Fruit fly (Drosophila melanogaster) whole organism, embryonic: ENCODE data around the gene PolD2.

Experiments used
- Ada2b ChIP-seq: fragments of 200-800 bp; sonication (Bioruptor generic); IDR thresholded peaks from 2 replicates; pipeline ENCODE4 v1.3.6; 2022; ENCODE audit warnings: missing biosample characterization, missing genetic modification characterization
- Bdp1 ChIP-seq: fragments of 200-800 bp; sonication (Bioruptor generic); optimal IDR thresholded peaks from 3 replicates; lab custom pipeline; 2016; ENCODE audit warnings: missing biosample characterization, missing genetic modification characterization
- CG14441 ChIP-seq: fragments of 200-800 bp; sonication (Bioruptor generic); IDR thresholded peaks from 2 replicates; pipeline ENCODE4 v1.3.6; 2022; ENCODE audit warnings: missing biosample characterization, missing genetic modification characterization
- CG15011 ChIP-seq: fragments of 200-800 bp; sonication (Bioruptor generic); optimal IDR thresholded peaks from 3 replicates; lab custom pipeline; 2018; ENCODE audit warnings: missing biosample characterization, mild to moderate bottlenecking, missing genetic modification characterization
- CG1602 ChIP-seq: fragments of 200-800 bp; sonication (Bioruptor generic); optimal IDR thresholded peaks from 3 replicates; lab custom pipeline; 2016; ENCODE audit warnings: missing biosample characterization, missing genetic modification characterization
- CG16813 ChIP-seq: fragments of 200-800 bp; sonication (Bioruptor generic); IDR thresholded peaks from 3 replicates; pipeline ENCODE4 v1.3.6; 2022; ENCODE audit warnings: missing biosample characterization, missing genetic modification characterization; ENCODE audit not compliant: partially characterized antibody
- CG17912 ChIP-seq: fragments of 200-800 bp; sonication (Bioruptor generic); optimal IDR thresholded peaks from 2 replicates; lab custom pipeline; 2018; ENCODE audit warnings: missing biosample characterization, mild to moderate bottlenecking, missing genetic modification characterization
- CG2202 ChIP-seq: fragments of 200-800 bp; sonication (Bioruptor generic); optimal IDR thresholded peaks from 2 replicates; lab custom pipeline; 2018; ENCODE audit warnings: missing biosample characterization, mild to moderate bottlenecking, missing genetic modification characterization
- CG2678 ChIP-seq: fragments of 200-800 bp; sonication (Bioruptor generic); optimal IDR thresholded peaks from 3 replicates; lab custom pipeline; 2019; ENCODE audit warnings: missing biosample characterization, mild to moderate bottlenecking, missing genetic modification characterization, moderate library complexity
- CG30403 ChIP-seq: fragments of 200-800 bp; sonication (Bioruptor generic); optimal IDR thresholded peaks from 3 replicates; lab custom pipeline; 2016; ENCODE audit warnings: missing biosample characterization, missing genetic modification characterization
- CG3838 ChIP-seq: fragments of 200-800 bp; sonication (Bioruptor generic); optimal IDR thresholded peaks from 3 replicates; lab custom pipeline; 2016; ENCODE audit warnings: missing biosample characterization, missing genetic modification characterization
- CG3995 ChIP-seq: fragments of 200-800 bp; sonication (Bioruptor generic); optimal IDR thresholded peaks from 3 replicates; lab custom pipeline; 2016; ENCODE audit warnings: missing biosample characterization, missing genetic modification characterization
- CG7271 ChIP-seq: fragments of 200-800 bp; sonication (Bioruptor generic); optimal IDR thresholded peaks from 2 replicates; lab custom pipeline; 2018; ENCODE audit warnings: missing biosample characterization, mild to moderate bottlenecking, missing genetic modification characterization, moderate library complexity
- CG7357 ChIP-seq: fragments of 200-800 bp; sonication (Bioruptor generic); IDR thresholded peaks from 3 replicates; pipeline ENCODE4 v1.3.6; 2022; ENCODE audit warnings: missing biosample characterization, missing genetic modification characterization
- CG7839 ChIP-seq: fragments of 200-800 bp; sonication (Bioruptor generic); optimal IDR thresholded peaks from 3 replicates; lab custom pipeline; 2018; ENCODE audit warnings: missing biosample characterization, mild to moderate bottlenecking, missing genetic modification characterization, moderate library complexity
- CG8388 ChIP-seq: fragments of 200-800 bp; sonication (Bioruptor generic); optimal IDR thresholded peaks from 2 replicates; lab custom pipeline; 2019; ENCODE audit warnings: missing biosample characterization, mild to moderate bottlenecking, missing genetic modification characterization, moderate library complexity
- CG8478 ChIP-seq: fragments of >200 bp; optimal IDR thresholded peaks from 2 replicates; lab custom pipeline; 2018
- CG9215 ChIP-seq: fragments of 200-800 bp; sonication (Bioruptor generic); IDR thresholded peaks from 2 replicates; pipeline ENCODE4 v1.3.6; 2022; ENCODE audit warnings: missing biosample characterization, missing genetic modification characterization
- CG9437 ChIP-seq: fragments of 200-800 bp; sonication (Bioruptor generic); optimal IDR thresholded peaks from 2 replicates; lab custom pipeline; 2018; ENCODE audit warnings: missing biosample characterization, mild to moderate bottlenecking, missing genetic modification characterization
- Camta ChIP-seq: fragments of 200-800 bp; sonication (Bioruptor generic); optimal IDR thresholded peaks from 2 replicates; lab custom pipeline; 2016; ENCODE audit warnings: missing biosample characterization, missing genetic modification characterization
- CoRest ChIP-seq: fragments of 200-800 bp; sonication (Bioruptor generic); optimal IDR thresholded peaks from 3 replicates; lab custom pipeline; 2018; ENCODE audit warnings: missing biosample characterization, mild to moderate bottlenecking, missing genetic modification characterization, moderate library complexity
- CrebB ChIP-seq: fragments of 200-800 bp; sonication (Bioruptor generic); optimal IDR thresholded peaks from 3 replicates; lab custom pipeline; 2018; ENCODE audit warnings: missing biosample characterization, mild to moderate bottlenecking, missing genetic modification characterization
- Ets97D ChIP-seq: fragments of 200-800 bp; sonication (Bioruptor generic); optimal IDR thresholded peaks from 3 replicates; lab custom pipeline; 2016; ENCODE audit warnings: missing biosample characterization, missing genetic modification characterization
- Hr51 ChIP-seq, 2 experiments: fragments of 200-800 bp; sonication (Bioruptor generic); optimal IDR thresholded peaks; 2 replicates in 1 of 2; 3 replicates in 1 of 2; lab custom pipeline; 2016 to 2018; ENCODE audit warnings: missing biosample characterization in 2 of 2, missing genetic modification characterization in 2 of 2, mild to moderate bottlenecking in 1 of 2, moderate library complexity in 1 of 2
- MESR4 ChIP-seq: fragments of 200-800 bp; sonication (Bioruptor generic); optimal IDR thresholded peaks from 2 replicates; lab custom pipeline; 2018; ENCODE audit warnings: missing biosample characterization, mild to moderate bottlenecking, missing genetic modification characterization, moderate library complexity
- Mrtf ChIP-seq: fragments of 200-800 bp; sonication (Bioruptor generic); IDR thresholded peaks from 3 replicates; pipeline ENCODE4 v1.3.6; 2022; ENCODE audit warnings: missing biosample characterization, missing genetic modification characterization
- Oli ChIP-seq: fragments of 200-800 bp; sonication (Bioruptor generic); optimal IDR thresholded peaks from 2 replicates; lab custom pipeline; 2018; ENCODE audit warnings: missing biosample characterization, mild to moderate bottlenecking, missing genetic modification characterization, moderate library complexity
- Rfx ChIP-seq: fragments of 200-800 bp; sonication (Bioruptor generic); IDR thresholded peaks from 2 replicates; pipeline ENCODE4 v1.3.6; 2022; ENCODE audit warnings: missing biosample characterization, missing genetic modification characterization
- Ssrp ChIP-seq: fragments of 200-800 bp; sonication (Bioruptor generic); optimal IDR thresholded peaks from 2 replicates; lab custom pipeline; 2018; ENCODE audit warnings: missing biosample characterization, mild to moderate bottlenecking, missing genetic modification characterization, moderate library complexity
- dimm ChIP-seq: fragments of 200-800 bp; sonication (Bioruptor generic); IDR thresholded peaks from 2 replicates; pipeline ENCODE4 v1.3.6; 2022; ENCODE audit warnings: missing biosample characterization, missing genetic modification characterization
- dmrt99B ChIP-seq: fragments of 200-800 bp; sonication (Bioruptor generic); optimal IDR thresholded peaks from 2 replicates; lab custom pipeline; 2018; ENCODE audit warnings: missing biosample characterization, mild to moderate bottlenecking, missing genetic modification characterization, moderate library complexity
- gcm ChIP-seq: fragments of 200-800 bp; sonication (Bioruptor generic); optimal IDR thresholded peaks from 2 replicates; lab custom pipeline; 2019; ENCODE audit warnings: missing biosample characterization, mild to moderate bottlenecking, missing genetic modification characterization, moderate library complexity
- hb ChIP-seq: fragments of 200-800 bp; sonication (Bioruptor generic); IDR thresholded peaks from 3 replicates; pipeline ENCODE4 v1.3.6; 2022; ENCODE audit warnings: missing biosample characterization, missing genetic modification characterization; ENCODE audit not compliant: partially characterized antibody
- hkb ChIP-seq, 2 experiments: fragments of 200-800 bp in 1 of 2; fragments of >200 bp in 1 of 2; sonication (Bioruptor generic) in 1 of 2; IDR thresholded peaks in 1 of 2; optimal IDR thresholded peaks in 1 of 2; 2 replicates each; pipeline versions ENCODE4 v1.3.6 to Lab custom; 2017 to 2022; ENCODE audit warnings: missing biosample characterization in 1 of 2, missing genetic modification characterization in 1 of 2
- pnt ChIP-seq: fragments of 200-800 bp; sonication (Bioruptor generic); optimal IDR thresholded peaks from 3 replicates; lab custom pipeline; 2016; ENCODE audit warnings: missing biosample characterization, missing genetic modification characterization
- pzg ChIP-seq: fragments of 200-800 bp; sonication (Bioruptor generic); optimal IDR thresholded peaks from 3 replicates; lab custom pipeline; 2018; ENCODE audit warnings: missing biosample characterization, mild to moderate bottlenecking, missing genetic modification characterization, moderate library complexity
- row ChIP-seq: fragments of 200-800 bp; sonication (Bioruptor generic); IDR thresholded peaks from 3 replicates; pipeline ENCODE4 v1.3.6; 2022; ENCODE audit warnings: missing biosample characterization, missing genetic modification characterization
- sisA ChIP-seq: fragments of 200-800 bp; sonication (Bioruptor generic); IDR thresholded peaks from 2 replicates; pipeline ENCODE4 v1.3.6; 2022; ENCODE audit warnings: missing biosample characterization, missing genetic modification characterization
- sna ChIP-seq: fragments of 200-800 bp; sonication (Bioruptor generic); IDR thresholded peaks from 2 replicates; pipeline ENCODE4 v1.3.6; 2022; ENCODE audit warnings: missing biosample characterization, missing genetic modification characterization; ENCODE audit not compliant: partially characterized antibody

PolD2 gene

dm6 chr3L:1741107-1741506, 34.3 kb upstream of the PolD2 start (continued):
- 0 out of 3 replicates have a peak, but pooled peaks have one; percentile 7 for TF ChIP-seq CG7357 (GFP tag; lab: Robert Waterston, UW)
- TF ChIP-seq CG1602 (GFP tag; lab: Kevin White, UChicago), result peak; percentile 7
- TF ChIP-seq pnt (GFP tag; lab: Kevin White, UChicago), result no peak
- TF ChIP-seq CoRest, result peak; percentile 35
- TF ChIP-seq pzg (GFP tag; lab: Kevin White, UChicago), result no peak
- no peak; the same call in 1 of the 3 replicates for TF ChIP-seq row (GFP tag; lab: Robert Waterston, UW)
- TF ChIP-seq CrebB (tag; lab: Kevin White, UChicago), result no peak
- no peak for TF ChIP-seq Ets97D (GFP tag; lab: Kevin White, UChicago)
- peak; percentile 45 for TF ChIP-seq Oli (tag; lab: Kevin White, UChicago)
- no peak for TF ChIP-seq CG17912
- TF ChIP-seq Ada2b (GFP tag; lab: Robert Waterston, UW), result 0 out of 2 replicates have a peak, but pooled peaks have one; percentile 6
- TF ChIP-seq CG8478 (lab: Kevin White, UChicago), result no peak
- no peak for TF ChIP-seq Camta
- no peak for TF ChIP-seq Bdp1 (GFP tag; lab: Kevin White, UChicago)
- TF ChIP-seq dimm (GFP tag; lab: Robert Waterston, UW), result no peak
- no peak for TF ChIP-seq gcm
- peak; percentile 13 for TF ChIP-seq CG2678 (tag; lab: Kevin White, UChicago)
- no peak for TF ChIP-seq CG16813 (GFP tag; lab: Robert Waterston, UW)
- TF ChIP-seq Rfx (GFP tag; lab: Robert Waterston, UW), result 0 out of 2 replicates have a peak, but pooled peaks have one; percentile 14
- no peak for TF ChIP-seq CG7271 (tag; lab: Kevin White, UChicago)
- TF ChIP-seq Mrtf (GFP tag; lab: Robert Waterston, UW), result 0 out of 3 replicates have a peak, but pooled peaks have one; percentile 15
- no peak for TF ChIP-seq CG8388 (GFP tag; lab: Kevin White, UChicago)
- TF ChIP-seq CG9437 (GFP tag; lab: Kevin White, UChicago), result peak; percentile 15
- TF ChIP-seq CG2202, result no peak
- TF ChIP-seq hkb (optimal IDR thresholded peaks at IDR 0.05; lab: Kevin White, UChicago), result no peak
- TF ChIP-seq hkb (GFP tag; IDR thresholded peaks at IDR 0.05; lab: Robert Waterston, UW), result 0 out of 2 replicates have a peak, but pooled peaks have one; percentile 11
- TF ChIP-seq dmrt99B, result peak; percentile 53
- 0 out of 3 replicates have a peak, but pooled peaks have one; percentile 50 for TF ChIP-seq hb (GFP tag; lab: Robert Waterston, UW)
- no peak for TF ChIP-seq CG3995 (GFP tag; lab: Kevin White, UChicago)
- no peak for TF ChIP-seq CG15011 (GFP tag; lab: Kevin White, UChicago)
- peak in 1 of 2 experiments; percentile 64 for TF ChIP-seq Hr51 (GFP tag; optimal IDR thresholded peaks at IDR 0.05; lab: Kevin White, UChicago)
- no peak for TF ChIP-seq MESR4 (GFP tag; lab: Kevin White, UChicago)
- no peak for TF ChIP-seq CG3838 (GFP tag; lab: Kevin White, UChicago)
- TF ChIP-seq Ssrp (tag; lab: Kevin White, UChicago), result peak; percentile 7
- no peak for TF ChIP-seq CG9215 (GFP tag; lab: Robert Waterston, UW)
- TF ChIP-seq CG14441 (GFP tag; lab: Robert Waterston, UW), result peak; percentile 14; the same call in 1 of the 2 replicates
- TF ChIP-seq CG7839 (tag; lab: Kevin White, UChicago), result peak; percentile 13
- TF ChIP-seq CG30403, result peak; percentile 45
- TF ChIP-seq sna (GFP tag; lab: Robert Waterston, UW), result no peak
- 0 out of 2 replicates have a peak, but pooled peaks have one; percentile 15 for TF ChIP-seq sisA (GFP tag; lab: Robert Waterston, UW)
